Worm (Caenorhabditis elegans): ENCODE measurements around the gene pdhk-2.

pdhk-2 gene

DNA sequence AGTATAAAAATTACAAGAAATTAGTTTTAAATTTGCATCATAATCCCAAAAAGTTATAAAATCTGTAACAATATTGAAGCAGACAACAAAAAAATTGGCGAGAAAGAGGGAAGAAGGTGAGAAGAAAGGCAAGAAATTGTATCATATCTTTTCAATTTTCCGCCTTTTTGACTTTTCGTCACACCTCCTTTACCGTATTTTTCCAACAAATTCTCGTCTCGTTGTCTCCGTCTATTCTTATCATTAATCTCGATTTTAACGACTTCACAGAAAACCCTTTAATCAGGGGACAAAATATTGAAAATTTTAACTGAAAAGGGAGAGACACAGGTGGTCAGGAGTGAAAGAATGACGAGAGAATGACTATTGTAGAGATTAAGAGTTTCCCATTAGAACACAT, 28.2 kb downstream of the pdhk-2 start:
- no peak for TF ChIP-seq unc-3 (GFP tag; conservative IDR thresholded peaks at IDR 0.05)
- no peak for TF ChIP-seq unc-3 (tag; optimal IDR thresholded peaks at IDR 0.05)
- no peak for TF ChIP-seq madf-2 (tag; optimal IDR thresholded peaks at IDR 0.05)
- TF ChIP-seq fkh-10 (GFP tag; optimal IDR thresholded peaks at IDR 0.05) = no peak
- no peak for TF ChIP-seq dve-1 (tag; optimal IDR thresholded peaks at IDR 0.05)
- TF ChIP-seq dmd-4 (tag; optimal IDR thresholded peaks at IDR 0.05; ENCODE audit: borderline replicate concordance) = no peak
- no peak for TF ChIP-seq nhr-11 (tag; optimal IDR thresholded peaks at IDR 0.05)
- no peak for TF ChIP-seq ama-1 (optimal IDR thresholded peaks at IDR 0.05)
- TF ChIP-seq sdc-2 (tag; optimal IDR thresholded peaks at IDR 0.05) = no peak
- no peak for TF ChIP-seq elt-4 (tag; optimal IDR thresholded peaks at IDR 0.05)
- TF ChIP-seq fkh-6 (tag; optimal IDR thresholded peaks at IDR 0.05) = no peak
- no peak for TF ChIP-seq ref-2 (tag; optimal IDR thresholded peaks at IDR 0.05)
- TF ChIP-seq pqm-1 (tag; optimal IDR thresholded peaks at IDR 0.05) = no peak
- TF ChIP-seq Y22D7AL.16 (tag; optimal IDR thresholded peaks at IDR 0.05) = no peak
- no peak for TF ChIP-seq ceh-18 (tag; optimal IDR thresholded peaks at IDR 0.05)

ce11 chrIII:8710310-8710709, 30.9 kb downstream of the pdhk-2 start, which contains the start of gene B0303.11:
B0303.11 (minus strand) TSS chrIII:8710410.
- TF ChIP-seq unc-3 (GFP tag; conservative IDR thresholded peaks at IDR 0.05) (no peak), unc-3 (tag; optimal IDR thresholded peaks at IDR 0.05) (no peak), ceh-14 (tag; optimal IDR thresholded peaks at IDR 0.05) (no peak), C38D4.7 (GFP tag; optimal IDR thresholded peaks at IDR 0.05) (no peak), ets-4 (tag; optimal IDR thresholded peaks at IDR 0.05) (no peak), F13H6.1 (tag; optimal IDR thresholded peaks at IDR 0.05) (no peak), zip-5 (tag; optimal IDR thresholded peaks at IDR 0.05) (no peak), Y22D7AL.16 (tag; optimal IDR thresholded peaks at IDR 0.05) (no peak), K02D7.2 (tag; optimal IDR thresholded peaks at IDR 0.05) (no peak), K09A11.1 (tag; optimal IDR thresholded peaks at IDR 0.05; ENCODE audit: insufficient read depth) (no peak), ttx-3 (tag; optimal IDR thresholded peaks at IDR 0.05) (no peak), madf-2 (tag; optimal IDR thresholded peaks at IDR 0.05) (no peak), unc-55 (GFP tag; optimal IDR thresholded peaks at IDR 0.05) (no peak)

DNA sequence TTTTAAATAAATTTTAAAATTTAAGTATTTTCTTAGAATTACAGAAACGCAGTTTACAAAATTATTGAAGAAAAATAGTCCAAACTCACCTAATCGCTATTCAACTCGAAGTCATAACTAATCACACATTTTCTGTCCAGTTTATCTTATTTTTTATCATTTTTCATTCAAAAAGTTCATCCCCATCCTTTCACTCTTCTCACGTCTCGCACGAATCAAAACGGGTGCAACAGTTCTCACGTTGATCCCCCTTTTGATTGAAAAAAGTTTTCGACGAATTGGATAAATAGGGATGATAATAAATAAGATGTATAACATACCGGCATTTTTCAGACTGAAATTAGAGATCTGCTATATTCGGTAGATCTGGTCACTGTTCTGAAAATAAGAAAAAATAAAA, 31.5 kb downstream of the pdhk-2 start:
- TF ChIP-seq dmd-4 (tag; optimal IDR thresholded peaks at IDR 0.05; ENCODE audit: borderline replicate concordance) = no peak
- TF ChIP-seq ttx-3 (tag; optimal IDR thresholded peaks at IDR 0.05) = no peak
- no peak for TF ChIP-seq ztf-16 (tag; optimal IDR thresholded peaks at IDR 0.05)
- no peak for TF ChIP-seq Y22D7AL.16 (tag; optimal IDR thresholded peaks at IDR 0.05)
- no peak for TF ChIP-seq unc-86 (tag; optimal IDR thresholded peaks at IDR 0.05)
- TF ChIP-seq che-1 (tag; optimal IDR thresholded peaks at IDR 0.05) = no peak
- TF ChIP-seq pag-3 (tag; optimal IDR thresholded peaks at IDR 0.05; ENCODE audit: borderline replicate concordance) = no peak
- TF ChIP-seq odd-2 (tag; optimal IDR thresholded peaks at IDR 0.05) = no peak
- TF ChIP-seq mec-3 (tag; optimal IDR thresholded peaks at IDR 0.05; ENCODE audit: borderline replicate concordance) = no peak
- TF ChIP-seq unc-3 (GFP tag; conservative IDR thresholded peaks at IDR 0.05) = no peak
- no peak for TF ChIP-seq unc-3 (tag; optimal IDR thresholded peaks at IDR 0.05)
- no peak for TF ChIP-seq pros-1 (tag; optimal IDR thresholded peaks at IDR 0.05)
- TF ChIP-seq C08G9.2 (tag; optimal IDR thresholded peaks at IDR 0.05) = no peak
- no peak for TF ChIP-seq sox-2 (GFP tag; IDR thresholded peaks at IDR 0.05)
- no peak for TF ChIP-seq ceh-30 (tag; optimal IDR thresholded peaks at IDR 0.05)
- no peak for TF ChIP-seq unc-55 (GFP tag; optimal IDR thresholded peaks at IDR 0.05)
- TF ChIP-seq ceh-45 (GFP tag; IDR thresholded peaks at IDR 0.05) = no peak
- TF ChIP-seq ets-4 (tag; optimal IDR thresholded peaks at IDR 0.05) = no peak

DNA sequence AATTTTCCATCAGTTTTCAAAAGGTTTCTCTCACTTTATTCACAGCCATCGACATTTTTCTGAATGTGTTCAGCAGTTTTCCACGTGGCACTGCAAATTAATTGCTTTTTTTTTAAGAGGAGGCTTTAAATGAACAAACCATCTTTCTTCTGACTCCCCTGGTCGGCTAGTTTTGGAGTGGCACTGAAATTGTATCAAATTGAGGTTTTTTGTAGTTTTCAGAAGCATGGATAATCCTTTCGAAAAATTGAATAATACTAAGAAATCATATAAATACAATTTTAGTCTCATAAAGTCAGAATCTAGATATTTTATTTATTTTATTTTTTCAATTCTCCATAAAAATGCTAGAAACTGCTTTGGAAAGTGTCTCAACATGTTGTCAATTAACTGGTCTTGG, 36.4 kb downstream of the pdhk-2 start, which contains the start of gene B0303.16:
Gene B0303.16 (plus strand): TSS at position 301 of the 400 bp plus-strand sequence.
- no peak for TF ChIP-seq ceh-9 (tag; optimal IDR thresholded peaks at IDR 0.05)
- TF ChIP-seq madf-2 (tag; optimal IDR thresholded peaks at IDR 0.05) = no peak
- no peak for TF ChIP-seq ets-4 (tag; optimal IDR thresholded peaks at IDR 0.05)
- TF ChIP-seq ceh-22 (tag; optimal IDR thresholded peaks at IDR 0.05) = no peak
- no peak for TF ChIP-seq pat-9 (tag; optimal IDR thresholded peaks at IDR 0.05)
- no peak for TF ChIP-seq pha-4 (tag; optimal IDR thresholded peaks at IDR 0.05)
- TF ChIP-seq pag-3 (tag; optimal IDR thresholded peaks at IDR 0.05; ENCODE audit: borderline replicate concordance) = no peak
- no peak for TF ChIP-seq ceh-14 (tag; optimal IDR thresholded peaks at IDR 0.05)
- TF ChIP-seq ceh-18 (tag; optimal IDR thresholded peaks at IDR 0.05) = no peak
- no peak for TF ChIP-seq elt-2 (tag; optimal IDR thresholded peaks at IDR 0.05)
- no peak for TF ChIP-seq ceh-2 (tag; optimal IDR thresholded peaks at IDR 0.05)
- no peak for TF ChIP-seq sox-4 (tag; optimal IDR thresholded peaks at IDR 0.05)
- no peak for TF ChIP-seq rnt-1 (tag; optimal IDR thresholded peaks at IDR 0.05)

Data from whole organism, late embryonic.